Worm (Caenorhabditis elegans) whole organism, midembryonic: ENCODE results near the gene F26G1.9.

Experiments used
- T22C8.4 ChIP-seq: fragments of 200-800 bp; sonication (Bioruptor generic); IDR thresholded peaks from 2 replicates; pipeline ENCODE4 v1.3.6; 2022; ENCODE audit warnings: missing genetic modification characterization, missing compliant biosample characterization
- cog-1 ChIP-seq: sonication (generic microtip); optimal IDR thresholded peaks from 2 replicates; lab custom pipeline; 2016; ENCODE audit warnings: missing genetic modification characterization, missing compliant biosample characterization
- flt-1 ChIP-seq: fragments of 200-800 bp; sonication (Bioruptor generic); IDR thresholded peaks from 2 replicates; pipeline ENCODE4 v1.3.6; 2022; ENCODE audit warnings: missing genetic modification characterization, missing compliant biosample characterization
- klf-2 ChIP-seq: fragments of 200-800 bp; sonication (Bioruptor generic); conservative IDR thresholded peaks from 2 replicates; pipeline ENCODE4 v1.3.6; 2022; ENCODE audit warnings: missing genetic modification reagents, missing genetic modification characterization, missing compliant biosample characterization
- med-1 ChIP-seq: sonication (generic microtip); optimal IDR thresholded peaks from 2 replicates; lab custom pipeline; 2017; ENCODE audit warnings: missing genetic modification characterization, mild to moderate bottlenecking, missing compliant biosample characterization, antibody characterized with exemption, missing genetic modification reagents; ENCODE audit not compliant: insufficient read depth
- ref-1 ChIP-seq: fragments of 200-800 bp; sonication (Bioruptor generic); conservative IDR thresholded peaks from 2 replicates; pipeline ENCODE4 v1.3.6; 2022; ENCODE audit warnings: missing genetic modification reagents, missing genetic modification characterization, missing compliant biosample characterization
- tab-1 ChIP-seq: fragments of 200-800 bp; sonication (Bioruptor generic); IDR thresholded peaks from 2 replicates; pipeline ENCODE4 v1.3.6; 2022; ENCODE audit warnings: missing genetic modification characterization, missing compliant biosample characterization
- ztf-23 ChIP-seq: fragments of 200-800 bp; sonication (Bioruptor generic); IDR thresholded peaks from 2 replicates; pipeline ENCODE4 v1.3.6; 2022; ENCODE audit warnings: missing genetic modification reagents, missing genetic modification characterization, missing compliant biosample characterization
- ztf-29 ChIP-seq: fragments of 200-800 bp; sonication (Bioruptor generic); IDR thresholded peaks from 2 replicates; pipeline ENCODE4 v1.3.6; 2022; ENCODE audit warnings: missing genetic modification reagents, missing genetic modification characterization, missing compliant biosample characterization

The F26G1.9 gene

ce11 chrII:4800524-4800923, 26.7 kb upstream of the F26G1.9 start:
- TF ChIP-seq T22C8.4 (no peak), ztf-23 (no peak), tab-1 (GFP tag; lab: Robert Waterston, UW) (no peak), flt-1 (GFP tag; lab: Robert Waterston, UW) (no peak), klf-2 (no peak), cog-1 (tag; lab: Kevin White, UChicago) (no peak), ztf-29 (GFP tag; lab: Robert Waterston, UW) (no peak), med-1 (GFP tag; lab: Kevin White, UChicago) (no peak), ref-1 (GFP tag; lab: Robert Waterston, UW) (no peak)

ce11 chrII:4797071-4797470, 23.3 kb upstream of the F26G1.9 start, which contains the start of gene C33F10.14:
C33F10.14 (plus strand) TSS chrII:4797371.
- no peak for TF ChIP-seq flt-1 (GFP tag; lab: Robert Waterston, UW)
- no peak for TF ChIP-seq ztf-29 (GFP tag; lab: Robert Waterston, UW)
- no peak for TF ChIP-seq cog-1 (tag; lab: Kevin White, UChicago)
- no peak for TF ChIP-seq ref-1 (GFP tag; lab: Robert Waterston, UW)
- no peak for TF ChIP-seq ztf-23
- no peak for TF ChIP-seq klf-2

ce11 chrII:4795461-4795860, 21.7 kb upstream of the F26G1.9 start, which contains the start of gene C33F10.4:
C33F10.4 (plus strand) TSS chrII:4795761.
- TF ChIP-seq T22C8.4 (no peak), cog-1 (tag; lab: Kevin White, UChicago) (no peak), ztf-23 (no peak), med-1 (GFP tag; lab: Kevin White, UChicago) (no peak), tab-1 (GFP tag; lab: Robert Waterston, UW) (no peak), ref-1 (GFP tag; lab: Robert Waterston, UW) (no peak), klf-2 (no peak), flt-1 (GFP tag; lab: Robert Waterston, UW) (no peak), ztf-29 (GFP tag; lab: Robert Waterston, UW) (no peak)

ce11 chrII:4793320-4793719, 19.5 kb upstream of the F26G1.9 start:
- TF ChIP-seq ref-1 (GFP tag; lab: Robert Waterston, UW) (no peak), med-1 (GFP tag; lab: Kevin White, UChicago) (no peak), T22C8.4 (no peak), klf-2 (no peak), ztf-23 (no peak), ztf-29 (GFP tag; lab: Robert Waterston, UW) (no peak), flt-1 (GFP tag; lab: Robert Waterston, UW) (no peak), tab-1 (GFP tag; lab: Robert Waterston, UW) (no peak), cog-1 (tag; lab: Kevin White, UChicago) (no peak)

ce11 chrII:4791272-4791671, 17.5 kb upstream of the F26G1.9 start, which contains the start of gene F26G1.1:
F26G1.1 (plus strand) TSS chrII:4791618.
- TF ChIP-seq ref-1 (GFP tag; lab: Robert Waterston, UW): no peak
- no peak for TF ChIP-seq T22C8.4
- TF ChIP-seq klf-2: no peak
- no peak for TF ChIP-seq ztf-29 (GFP tag; lab: Robert Waterston, UW)
- TF ChIP-seq flt-1 (GFP tag; lab: Robert Waterston, UW): peak; percentile 82
- TF ChIP-seq med-1 (GFP tag; lab: Kevin White, UChicago): no peak
- peak; percentile 81 for TF ChIP-seq ztf-23
- no peak for TF ChIP-seq tab-1 (GFP tag; lab: Robert Waterston, UW)
- TF ChIP-seq cog-1 (tag; lab: Kevin White, UChicago): peak; percentile 24

- TF ChIP-seq flt-1 (GFP tag; lab: Robert Waterston, UW) (peak; percentile 25; the same call in 1 of the 2 replicates), ztf-23 (no peak)
These were observed 16.9 kb upstream of the F26G1.9 start for ce11 chrII:4790687-4791086.

ce11 chrII:4789835-4790343, 16.1 kb upstream of the F26G1.9 start, which contains the start of gene F26G1.15:
F26G1.15 (plus strand) TSS chrII:4790293.
- TF ChIP-seq klf-2 (no peak), cog-1 (tag; lab: Kevin White, UChicago) (no peak)

- TF ChIP-seq tab-1 (GFP tag; lab: Robert Waterston, UW): no peak
- no peak for TF ChIP-seq klf-2
- TF ChIP-seq cog-1 (tag; lab: Kevin White, UChicago): no peak
- TF ChIP-seq ref-1 (GFP tag; lab: Robert Waterston, UW): no peak
- no peak for TF ChIP-seq ztf-29 (GFP tag; lab: Robert Waterston, UW)
- no peak for TF ChIP-seq ztf-23
- no peak for TF ChIP-seq med-1 (GFP tag; lab: Kevin White, UChicago)
- no peak for TF ChIP-seq T22C8.4
These were observed 12.4 kb upstream of the F26G1.9 start, which contains the start of gene msp-3 for ce11 chrII:4786181-4786580. msp-3 (minus strand) TSS chrII:4786281.

ce11 chrII:4784436-4784835, 10.6 kb upstream of the F26G1.9 start, which contains the start of gene nep-12:
nep-12 (minus strand) TSS chrII:4784536.
- no peak for TF ChIP-seq med-1 (GFP tag; lab: Kevin White, UChicago)
- TF ChIP-seq ztf-29 (GFP tag; lab: Robert Waterston, UW): no peak
- TF ChIP-seq ztf-23: no peak
- TF ChIP-seq T22C8.4: no peak
- TF ChIP-seq tab-1 (GFP tag; lab: Robert Waterston, UW): no peak
- TF ChIP-seq flt-1 (GFP tag; lab: Robert Waterston, UW): no peak
- no peak for TF ChIP-seq klf-2
- TF ChIP-seq ref-1 (GFP tag; lab: Robert Waterston, UW): no peak
- no peak for TF ChIP-seq cog-1 (tag; lab: Kevin White, UChicago)

ce11 chrII:4779753-4780152, 6.0 kb upstream of the F26G1.9 start:
- TF ChIP-seq tab-1 (GFP tag; lab: Robert Waterston, UW): no peak
- no peak for TF ChIP-seq med-1 (GFP tag; lab: Kevin White, UChicago)
- TF ChIP-seq flt-1 (GFP tag; lab: Robert Waterston, UW): no peak
- no peak for TF ChIP-seq T22C8.4
- TF ChIP-seq ref-1 (GFP tag; lab: Robert Waterston, UW): no peak
- no peak for TF ChIP-seq ztf-29 (GFP tag; lab: Robert Waterston, UW)
- TF ChIP-seq cog-1 (tag; lab: Kevin White, UChicago): no peak
- TF ChIP-seq ztf-23: no peak
- no peak for TF ChIP-seq klf-2
